Worm (Caenorhabditis elegans) whole organism, late embryonic: ENCODE data around the gene T27E9.6.

Source experiments
- C08G9.2 ChIP-seq: sonication (generic microtip); optimal IDR thresholded peaks from 2 replicates; lab custom pipeline; 2016; ENCODE audit warnings: mild to moderate bottlenecking, missing genetic modification characterization, moderate library complexity, missing compliant biosample characterization
- T23F11.4 ChIP-seq: fragments of 200-800 bp; sonication (Bioruptor generic); optimal IDR thresholded peaks from 2 replicates; lab custom pipeline; 2018; ENCODE audit warnings: mild to moderate bottlenecking, missing genetic modification characterization, missing compliant biosample characterization
- Y22D7AL.16 ChIP-seq: sonication (generic microtip); optimal IDR thresholded peaks from 2 replicates; lab custom pipeline; 2016; ENCODE audit warnings: missing genetic modification characterization, missing compliant biosample characterization
- ahr-1 ChIP-seq: sonication (generic microtip); optimal IDR thresholded peaks from 2 replicates; lab custom pipeline; 2016; ENCODE audit warnings: missing genetic modification characterization, missing compliant biosample characterization
- ceh-14 ChIP-seq: sonication (generic microtip); optimal IDR thresholded peaks from 2 replicates; lab custom pipeline; 2016; ENCODE audit warnings: missing genotype, missing genetic modification characterization, missing compliant biosample characterization
- ceh-19 ChIP-seq: fragments of 200-800 bp; sonication (Bioruptor generic); optimal IDR thresholded peaks from 2 replicates; lab custom pipeline; 2018; ENCODE audit warnings: mild to moderate bottlenecking, missing genetic modification characterization, missing compliant biosample characterization
- ceh-2 ChIP-seq: sonication (generic microtip); optimal IDR thresholded peaks from 2 replicates; lab custom pipeline; 2016; ENCODE audit warnings: missing genotype, missing genetic modification characterization, missing compliant biosample characterization
- ceh-22 ChIP-seq: sonication (generic microtip); optimal IDR thresholded peaks from 2 replicates; lab custom pipeline; 2017; ENCODE audit warnings: missing biosample characterization, missing genetic modification characterization
- ceh-30 ChIP-seq: fragments of 150-350 bp; optimal IDR thresholded peaks from 2 replicates; lab custom pipeline; 2014; ENCODE audit warnings: missing biosample characterization, missing genetic modification characterization
- ceh-31 ChIP-seq: sonication (generic microtip); optimal IDR thresholded peaks from 2 replicates; lab custom pipeline; 2016; ENCODE audit warnings: missing genetic modification characterization, missing compliant biosample characterization
- ceh-34 ChIP-seq: sonication (generic microtip); optimal IDR thresholded peaks from 2 replicates; lab custom pipeline; 2016; ENCODE audit warnings: mild to moderate bottlenecking, missing genetic modification characterization, missing compliant biosample characterization
- ceh-48 ChIP-seq: sonication (generic microtip); optimal IDR thresholded peaks from 2 replicates; lab custom pipeline; 2016; ENCODE audit warnings: missing genetic modification characterization, inconsistent platforms, missing compliant biosample characterization
- ceh-6 ChIP-seq: fragments of 200-800 bp; sonication (Bioruptor generic); optimal IDR thresholded peaks from 2 replicates; lab custom pipeline; 2018; ENCODE audit warnings: mild to moderate bottlenecking, missing genetic modification characterization, missing compliant biosample characterization
- dve-1 ChIP-seq: sonication (generic microtip); optimal IDR thresholded peaks from 2 replicates; lab custom pipeline; 2017; ENCODE audit warnings: antibody characterized with exemption, mild to moderate bottlenecking, missing genetic modification characterization, missing compliant biosample characterization
- elt-2 ChIP-seq: sonication (generic microtip); optimal IDR thresholded peaks from 2 replicates; lab custom pipeline; 2016; ENCODE audit warnings: missing genetic modification reagents, missing genetic modification characterization, missing compliant biosample characterization
- elt-4 ChIP-seq: sonication (generic microtip); optimal IDR thresholded peaks from 2 replicates; lab custom pipeline; 2016; ENCODE audit warnings: missing genetic modification characterization, missing compliant biosample characterization
- ets-4 ChIP-seq: sonication (generic microtip); optimal IDR thresholded peaks from 2 replicates; lab custom pipeline; 2016; ENCODE audit warnings: missing genetic modification characterization, missing compliant biosample characterization
- eyg-1 ChIP-seq: sonication (generic microtip); optimal IDR thresholded peaks from 2 replicates; lab custom pipeline; 2016; ENCODE audit warnings: missing genotype, missing genetic modification characterization, missing compliant biosample characterization
- fax-1 ChIP-seq: sonication (generic microtip); optimal IDR thresholded peaks from 2 replicates; lab custom pipeline; 2016; ENCODE audit warnings: missing genotype, missing genetic modification characterization, missing compliant biosample characterization
- fkh-10 ChIP-seq: fragments of 150-350 bp; optimal IDR thresholded peaks from 2 replicates; lab custom pipeline; 2014; ENCODE audit warnings: missing biosample characterization, missing genetic modification reagents, missing genetic modification characterization
- fkh-6 ChIP-seq: sonication (generic microtip); optimal IDR thresholded peaks from 2 replicates; lab custom pipeline; 2016; ENCODE audit warnings: missing genetic modification characterization, missing compliant biosample characterization
- hlh-13 ChIP-seq: fragments of 200-800 bp; sonication (Bioruptor generic); optimal IDR thresholded peaks from 2 replicates; lab custom pipeline; 2018; ENCODE audit warnings: mild to moderate bottlenecking, missing genetic modification characterization, missing compliant biosample characterization
- hlh-15 ChIP-seq: sonication (generic microtip); optimal IDR thresholded peaks from 2 replicates; lab custom pipeline; 2016; ENCODE audit warnings: missing genetic modification characterization, missing compliant biosample characterization
- hlh-30 ChIP-seq: sonication (generic microtip); optimal IDR thresholded peaks from 2 replicates; lab custom pipeline; 2017; ENCODE audit warnings: antibody characterized with exemption, missing genetic modification characterization, missing compliant biosample characterization; ENCODE audit not compliant: insufficient read depth
- hlh-8 ChIP-seq: sonication (generic microtip); optimal IDR thresholded peaks from 2 replicates; lab custom pipeline; 2016; ENCODE audit warnings: missing genotype, missing genetic modification characterization, missing compliant biosample characterization
- mec-3 ChIP-seq: sonication (generic microtip); optimal IDR thresholded peaks from 2 replicates; lab custom pipeline; 2016; ENCODE audit warnings: borderline replicate concordance, missing genetic modification characterization, missing compliant biosample characterization
- nfya-1 ChIP-seq: sonication (generic microtip); optimal IDR thresholded peaks from 2 replicates; lab custom pipeline; 2017; ENCODE audit warnings: missing genetic modification characterization, mild to moderate bottlenecking, missing compliant biosample characterization, antibody characterized with exemption, moderate library complexity
- nhr-11 ChIP-seq: fragments of 150-350 bp; optimal IDR thresholded peaks from 2 replicates; lab custom pipeline; 2014; ENCODE audit warnings: missing biosample characterization, missing genetic modification characterization
- odd-2 ChIP-seq: sonication (generic microtip); optimal IDR thresholded peaks from 2 replicates; lab custom pipeline; 2017; ENCODE audit warnings: antibody characterized with exemption, mild to moderate bottlenecking, missing genetic modification characterization, missing compliant biosample characterization
- pat-9 ChIP-seq: fragments of 200-800 bp; sonication (Bioruptor generic); optimal IDR thresholded peaks from 2 replicates; lab custom pipeline; 2018; ENCODE audit warnings: mild to moderate bottlenecking, missing genetic modification characterization, moderate library complexity, missing compliant biosample characterization
- pax-1 ChIP-seq: fragments of 150-350 bp; optimal IDR thresholded peaks from 2 replicates; lab custom pipeline; 2014; ENCODE audit warnings: missing biosample characterization, missing genetic modification characterization
- pqm-1 ChIP-seq: sonication (generic microtip); optimal IDR thresholded peaks from 2 replicates; lab custom pipeline; 2016; ENCODE audit warnings: missing genetic modification characterization, missing compliant biosample characterization
- pros-1 ChIP-seq: fragments of 150-350 bp; optimal IDR thresholded peaks from 2 replicates; lab custom pipeline; 2014; ENCODE audit warnings: missing biosample characterization, missing genetic modification reagents, missing genetic modification characterization
- ref-2 ChIP-seq: sonication (generic microtip); optimal IDR thresholded peaks from 2 replicates; lab custom pipeline; 2016; ENCODE audit warnings: missing genetic modification characterization, missing compliant biosample characterization
- rnt-1 ChIP-seq: sonication (generic microtip); optimal IDR thresholded peaks from 2 replicates; lab custom pipeline; 2016; ENCODE audit warnings: missing genetic modification characterization, missing compliant biosample characterization
- sdc-2 ChIP-seq: sonication (generic microtip); optimal IDR thresholded peaks from 2 replicates; lab custom pipeline; 2016; ENCODE audit warnings: missing genotype, missing genetic modification characterization, missing compliant biosample characterization
- sox-2 ChIP-seq: fragments of 200-800 bp; sonication (Bioruptor generic); IDR thresholded peaks from 2 replicates; pipeline ENCODE4 v1.3.6; 2022; ENCODE audit warnings: missing genetic modification reagents, missing genetic modification characterization, missing compliant biosample characterization
- tbx-2 ChIP-seq: sonication (generic microtip); optimal IDR thresholded peaks from 2 replicates; lab custom pipeline; 2016; ENCODE audit warnings: missing genetic modification characterization, missing compliant biosample characterization
- tbx-7 ChIP-seq: sonication (generic microtip); optimal IDR thresholded peaks from 2 replicates; lab custom pipeline; 2016; ENCODE audit warnings: missing genotype, missing genetic modification characterization, missing compliant biosample characterization
- ttx-3 ChIP-seq: sonication (generic microtip); optimal IDR thresholded peaks from 2 replicates; lab custom pipeline; 2016; ENCODE audit warnings: missing genetic modification reagents, missing genetic modification characterization, missing compliant biosample characterization
- unc-3 ChIP-seq, 2 experiments: fragments of 200-800 bp in 1 of 2; sonication (Bioruptor generic) in 1 of 2; sonication (generic microtip) in 1 of 2; conservative IDR thresholded peaks in 1 of 2; optimal IDR thresholded peaks in 1 of 2; 2 replicates each; pipeline versions ENCODE4 v1.3.6 to Lab custom; 2016 to 2022; ENCODE audit warnings: missing compliant biosample characterization in 2 of 2, missing genetic modification characterization in 2 of 2, missing genetic modification reagents in 1 of 2
- unc-55 ChIP-seq: sonication (generic microtip); optimal IDR thresholded peaks from 2 replicates; lab custom pipeline; 2017; ENCODE audit warnings: missing biosample characterization, missing genetic modification reagents, missing genetic modification characterization
- unc-86 ChIP-seq: sonication (generic microtip); optimal IDR thresholded peaks from 2 replicates; lab custom pipeline; 2016; ENCODE audit warnings: missing genetic modification characterization, missing compliant biosample characterization
- zip-5 ChIP-seq: sonication (generic microtip); optimal IDR thresholded peaks from 2 replicates; lab custom pipeline; 2016; ENCODE audit warnings: missing genetic modification characterization, missing compliant biosample characterization
- ztf-16 ChIP-seq: sonication (generic microtip); optimal IDR thresholded peaks from 2 replicates; lab custom pipeline; 2017; ENCODE audit warnings: missing genetic modification characterization, missing compliant biosample characterization

The T27E9.6 gene

DNA sequence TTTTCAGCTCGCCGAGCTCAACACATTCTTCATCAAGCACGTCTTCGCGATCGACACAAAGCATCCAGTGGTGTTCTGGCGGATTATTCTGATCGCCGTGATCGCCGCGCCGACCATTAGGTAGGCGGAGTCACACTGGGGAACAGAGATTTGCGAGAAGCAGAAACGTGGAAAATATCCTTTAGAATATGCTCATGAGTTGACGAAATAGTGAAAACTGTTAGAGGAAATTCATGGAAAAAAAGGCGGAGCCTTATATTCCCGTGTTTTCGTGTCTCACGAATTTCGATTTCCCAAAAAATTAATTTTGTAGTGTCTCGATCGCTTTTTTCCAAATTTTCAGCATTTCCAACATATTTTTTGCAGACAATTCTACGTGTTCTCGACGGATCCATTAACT lies 2.1 kb downstream of the T27E9.6 start:
- TF ChIP-seq pros-1 (tag; lab: Kevin White, UChicago) (no peak), nhr-11 (tag; lab: Kevin White, UChicago) (no peak), sdc-2 (no peak), ceh-19 (GFP tag; lab: Kevin White, UChicago) (no peak), ceh-48 (tag; lab: Kevin White, UChicago) (no peak), eyg-1 (tag; lab: Kevin White, UChicago) (no peak), ceh-30 (tag; lab: Kevin White, UChicago) (no peak), dve-1 (tag; lab: Kevin White, UChicago) (no peak), pqm-1 (no peak), elt-2 (peak; percentile 59), ceh-31 (tag; lab: Kevin White, UChicago) (peak; percentile 84), Y22D7AL.16 (no peak), hlh-30 (tag; lab: Kevin White, UChicago) (no peak), ets-4 (tag; lab: Kevin White, UChicago) (peak; percentile 32), sox-2 (GFP tag; lab: Robert Waterston, UW) (no peak), ceh-14 (tag; lab: Kevin White, UChicago) (peak; percentile 29), ahr-1 (tag; lab: Kevin White, UChicago) (peak; percentile 28), unc-55 (GFP tag; lab: Kevin White, UChicago) (no peak), fax-1 (tag; lab: Kevin White, UChicago) (peak; percentile 57), unc-3 (GFP tag; conservative IDR thresholded peaks at IDR 0.05; lab: Robert Waterston, UW) (no peak), unc-3 (tag; optimal IDR thresholded peaks at IDR 0.05; lab: Kevin White, UChicago) (no peak), ztf-16 (no peak), rnt-1 (peak; percentile 43), hlh-13 (GFP tag; lab: Kevin White, UChicago) (no peak), unc-86 (tag; lab: Kevin White, UChicago) (no peak), pat-9 (tag; lab: Kevin White, UChicago) (no peak), odd-2 (no peak), fkh-10 (GFP tag; lab: Kevin White, UChicago) (no peak), pax-1 (tag; lab: Kevin White, UChicago) (no peak), ceh-22 (tag; lab: Kevin White, UChicago) (no peak), T23F11.4 (GFP tag; lab: Kevin White, UChicago) (no peak), hlh-8 (tag; lab: Kevin White, UChicago) (peak; percentile 44), elt-4 (tag; lab: Kevin White, UChicago) (no peak), C08G9.2 (peak; percentile 79), fkh-6 (tag; lab: Kevin White, UChicago) (peak; percentile 49), tbx-7 (tag; lab: Kevin White, UChicago) (peak; percentile 85), ceh-6 (GFP tag; lab: Kevin White, UChicago) (peak; percentile 13), ttx-3 (tag; lab: Kevin White, UChicago) (no peak), ceh-34 (no peak), ceh-2 (tag; lab: Kevin White, UChicago) (peak; percentile 71), zip-5 (peak; percentile 78), ref-2 (tag; lab: Kevin White, UChicago) (peak; percentile 47), hlh-15 (tag; lab: Kevin White, UChicago) (no peak), tbx-2 (tag; lab: Kevin White, UChicago) (peak; percentile 81), mec-3 (tag; lab: Kevin White, UChicago) (no peak), nfya-1 (tag; lab: Kevin White, UChicago) (no peak)
